Worm (Caenorhabditis elegans): ENCODE measurements around the gene tsen-34.
"Not testable (repeated sequence)": the region's sequence is repeated elsewhere in the genome, so short reads cannot be mapped to it uniquely, and the experiment has no call there.

The tsen-34 gene

ce11 chrIV:4184767-4185166 is 6.5 kb downstream of the tsen-34 start:
- peak; percentile 11 for TF ChIP-seq nhr-43 (tag; optimal IDR thresholded peaks at IDR 0.05; ENCODE audit: poor library complexity, severe bottlenecking)
- peak; percentile 61 for TF ChIP-seq lin-15B (tag; optimal IDR thresholded peaks at IDR 0.05)

ce11 chrIV:4186099-4186498 is 7.8 kb downstream of the tsen-34 start, which contains the start of gene K08D10.11:
TSS of gene K08D10.11 (minus strand) at chrIV:4186199.
- not testable (repeated sequence) for TF ChIP-seq pha-4, ceh-28, egl-5 (tag; optimal IDR thresholded peaks at IDR 0.05)

ce11 chrIV:4196729-4197128 is 18.5 kb downstream of the tsen-34 start, which contains the start of gene K06B9.6:
TSS of gene K06B9.6 (minus strand) at chrIV:4196829.
- not testable (repeated sequence) for TF ChIP-seq lin-15B, hmg-11, mdl-1 (tag; optimal IDR thresholded peaks at IDR 0.05)

- TF ChIP-seq zag-1 (tag; optimal IDR thresholded peaks at IDR 0.05); ceh-82 (tag; optimal IDR thresholded peaks at IDR 0.05); sea-2 (GFP tag; optimal IDR thresholded peaks at IDR 0.05): not testable (repeated sequence)
Measured at ce11 chrIV:4197167-4197566, 18.9 kb downstream of the tsen-34 start, which contains the start of gene cyp-25A6. TSS of gene cyp-25A6 (plus strand) at chrIV:4197467.

- no peak for TF ChIP-seq elt-3 (tag; optimal IDR thresholded peaks at IDR 0.05)
- no peak for TF ChIP-seq zag-1 (tag; optimal IDR thresholded peaks at IDR 0.05)
- no peak for TF ChIP-seq egl-27 (tag; optimal IDR thresholded peaks at IDR 0.05)
- no peak for TF ChIP-seq nhr-23 (tag; optimal IDR thresholded peaks at IDR 0.05)
- TF ChIP-seq elt-1 (tag; optimal IDR thresholded peaks at IDR 0.05), result no peak
- no peak for TF ChIP-seq R02D3.7 (tag; optimal IDR thresholded peaks at IDR 0.05)
Measured at ce11 chrIV:4204275-4204674, 26.0 kb downstream of the tsen-34 start, which contains the start of gene pax-2. TSS of gene pax-2 (minus strand) at chrIV:4204375.

ce11 chrIV:4207088-4207487 is 28.8 kb downstream of the tsen-34 start, which contains the start of gene osgn-1:
TSS of gene osgn-1 (plus strand) at chrIV:4207388.
- TF ChIP-seq nhr-237 (tag; optimal IDR thresholded peaks at IDR 0.05) (no peak), ztf-11 (tag; optimal IDR thresholded peaks at IDR 0.05) (no peak), ceh-9 (tag; optimal IDR thresholded peaks at IDR 0.05) (no peak), ceh-82 (tag; optimal IDR thresholded peaks at IDR 0.05) (no peak), aly-2 (tag; optimal IDR thresholded peaks at IDR 0.05) (no peak), snpc-4 (tag; optimal IDR thresholded peaks at IDR 0.05) (no peak), unc-62 (GFP tag; optimal IDR thresholded peaks at IDR 0.05) (no peak), skn-1 (tag; optimal IDR thresholded peaks at IDR 0.05) (no peak), elt-2 (tag; optimal IDR thresholded peaks at IDR 0.05) (no peak), eor-1 (tag; optimal IDR thresholded peaks at IDR 0.05) (no peak), zag-1 (tag; optimal IDR thresholded peaks at IDR 0.05) (no peak), pha-4 (tag; optimal IDR thresholded peaks at IDR 0.05) (no peak), lin-15B (tag; optimal IDR thresholded peaks at IDR 0.05) (no peak), ceh-16 (tag; optimal IDR thresholded peaks at IDR 0.05) (no peak)

ce11 chrIV:4209084-4209483 is 30.8 kb downstream of the tsen-34 start:
- TF ChIP-seq nhr-67 (tag; optimal IDR thresholded peaks at IDR 0.05) (no peak), mdl-1 (tag; optimal IDR thresholded peaks at IDR 0.05) (no peak), jun-1 (tag; optimal IDR thresholded peaks at IDR 0.05) (no peak), elt-3 (tag; optimal IDR thresholded peaks at IDR 0.05) (no peak), skn-1 (tag; optimal IDR thresholded peaks at IDR 0.05) (no peak), nhr-25 (tag; optimal IDR thresholded peaks at IDR 0.05) (no peak), fkh-2 (tag; optimal IDR thresholded peaks at IDR 0.05) (no peak), pha-4 (tag; optimal IDR thresholded peaks at IDR 0.05) (peak; percentile 98)
